Worm (Caenorhabditis elegans): ENCODE data around the gene F35H12.1.

The F35H12.1 gene

ce11 chrX:933504-933903 lies at the start of gene F35H12.1:
F35H12.1 (plus strand) TSS chrX:933804.
- TF ChIP-seq C34B4.2 (tag; optimal IDR thresholded peaks at IDR 0.05) (no peak), rnt-1 (tag; optimal IDR thresholded peaks at IDR 0.05) (no peak), unc-130 (tag; optimal IDR thresholded peaks at IDR 0.05) (no peak), nhr-90 (tag; optimal IDR thresholded peaks at IDR 0.05; ENCODE audit: poor library complexity) (no peak)

ce11 chrX:888294-888693 lies 45.3 kb upstream of the F35H12.1 start, which contains the start of gene mam-1:
mam-1 (minus strand) TSS chrX:888394.
- no peak for TF ChIP-seq nhr-11 (tag; optimal IDR thresholded peaks at IDR 0.05)
- no peak for TF ChIP-seq unc-86 (tag; optimal IDR thresholded peaks at IDR 0.05)
- TF ChIP-seq irx-1 (tag; optimal IDR thresholded peaks at IDR 0.05): no peak
- TF ChIP-seq aly-2 (tag; optimal IDR thresholded peaks at IDR 0.05): no peak
- TF ChIP-seq C34B4.2 (tag; optimal IDR thresholded peaks at IDR 0.05): no peak
- TF ChIP-seq sup-37 (GFP tag; optimal IDR thresholded peaks at IDR 0.05): no peak
- no peak for TF ChIP-seq lsy-2 (tag; optimal IDR thresholded peaks at IDR 0.05)
- TF ChIP-seq pqm-1 (tag; optimal IDR thresholded peaks at IDR 0.05): no peak
- no peak for TF ChIP-seq ztf-4 (tag; optimal IDR thresholded peaks at IDR 0.05)
- TF ChIP-seq fkh-10 (GFP tag; optimal IDR thresholded peaks at IDR 0.05): no peak
- TF ChIP-seq ceh-82 (tag; optimal IDR thresholded peaks at IDR 0.05): no peak
- no peak for TF ChIP-seq nhr-77 (tag; optimal IDR thresholded peaks at IDR 0.05)
- no peak for TF ChIP-seq ztf-11 (tag; optimal IDR thresholded peaks at IDR 0.05)
- no peak for TF ChIP-seq lin-39 (tag; optimal IDR thresholded peaks at IDR 0.05)
- TF ChIP-seq pag-3 (tag; optimal IDR thresholded peaks at IDR 0.05; ENCODE audit: borderline replicate concordance, insufficient read depth): no peak
- no peak for TF ChIP-seq ceh-63 (GFP tag; optimal IDR thresholded peaks at IDR 0.05)
- no peak for TF ChIP-seq unc-98 (GFP tag; IDR thresholded peaks at IDR 0.05)
- TF ChIP-seq egl-27 (tag; optimal IDR thresholded peaks at IDR 0.05): no peak
- no peak for TF ChIP-seq xbp-1 (tag; optimal IDR thresholded peaks at IDR 0.05)
- no peak for TF ChIP-seq ceh-88 (GFP tag; IDR thresholded peaks at IDR 0.05)

ce11 chrX:897948-898347 lies 35.7 kb upstream of the F35H12.1 start, which contains the start of gene mab-7:
mab-7 (minus strand) TSS chrX:898048.
- TF ChIP-seq ces-1 (GFP tag; optimal IDR thresholded peaks at IDR 0.05) (no peak), hlh-17 (GFP tag; optimal IDR thresholded peaks at IDR 0.05; ENCODE audit: borderline replicate concordance) (no peak)

- TF ChIP-seq nhr-28 (tag; optimal IDR thresholded peaks at IDR 0.05) (no peak), vab-15 (tag; optimal IDR thresholded peaks at IDR 0.05) (no peak), ceh-88 (GFP tag; IDR thresholded peaks at IDR 0.05) (no peak), ceh-82 (tag; optimal IDR thresholded peaks at IDR 0.05) (no peak), C16A3.4 (tag; optimal IDR thresholded peaks at IDR 0.05) (no peak), tlp-1 (tag; optimal IDR thresholded peaks at IDR 0.05) (no peak), Y116A8C.19 (tag; optimal IDR thresholded peaks at IDR 0.05; ENCODE audit: borderline replicate concordance) (no peak), nhr-76 (tag; optimal IDR thresholded peaks at IDR 0.05) (no peak)
Observed at ce11 chrX:902512-902911, 31.1 kb upstream of the F35H12.1 start, which contains the start of gene ZC13.10. ZC13.10 (minus strand) TSS chrX:902612.

ce11 chrX:910337-910736 lies 23.3 kb upstream of the F35H12.1 start:
- TF ChIP-seq mdl-1 (tag; optimal IDR thresholded peaks at IDR 0.05): no peak
- peak in 1 of 2 experiments; percentile 24 for TF ChIP-seq lsy-2 (tag; optimal IDR thresholded peaks at IDR 0.05)
- peak in 1 of 2 experiments; percentile 2 for TF ChIP-seq lin-35 (GFP tag; optimal IDR thresholded peaks at IDR 0.05)
- peak; percentile 6 for TF ChIP-seq fkh-10 (GFP tag; optimal IDR thresholded peaks at IDR 0.05)
- TF ChIP-seq jun-1 (tag; optimal IDR thresholded peaks at IDR 0.05): no peak
- peak; percentile 58 for TF ChIP-seq unc-86 (tag; optimal IDR thresholded peaks at IDR 0.05)
- peak; percentile 9 for TF ChIP-seq skn-1 (tag; optimal IDR thresholded peaks at IDR 0.05)
- no peak for TF ChIP-seq nhr-76 (tag; optimal IDR thresholded peaks at IDR 0.05)
- 0 out of 2 replicates have a peak, but pooled peaks have one; percentile 14 for TF ChIP-seq isw-1 (GFP tag; IDR thresholded peaks at IDR 0.05)
- no peak for TF ChIP-seq mep-1 (tag; optimal IDR thresholded peaks at IDR 0.05)
- TF ChIP-seq ztf-11 (tag; optimal IDR thresholded peaks at IDR 0.05): no peak
- no peak for TF ChIP-seq nhr-77 (tag; optimal IDR thresholded peaks at IDR 0.05)
- TF ChIP-seq lin-39 (tag; optimal IDR thresholded peaks at IDR 0.05): no peak
- TF ChIP-seq Y116A8C.19 (tag; optimal IDR thresholded peaks at IDR 0.05; ENCODE audit: borderline replicate concordance): no peak
- no peak for TF ChIP-seq aly-2 (tag; optimal IDR thresholded peaks at IDR 0.05)
- TF ChIP-seq fos-1 (tag; optimal IDR thresholded peaks at IDR 0.05): no peak
- TF ChIP-seq nhr-85 (tag): no peak
- peak; percentile 64 for TF ChIP-seq nhr-47 (tag; optimal IDR thresholded peaks at IDR 0.05)
- no peak for TF ChIP-seq elt-3 (tag; optimal IDR thresholded peaks at IDR 0.05)
- no peak for TF ChIP-seq rnt-1 (tag; optimal IDR thresholded peaks at IDR 0.05)
- TF ChIP-seq pax-3 (tag; optimal IDR thresholded peaks at IDR 0.05): peak; percentile 27
- no peak for TF ChIP-seq sptf-1 (tag; optimal IDR thresholded peaks at IDR 0.05)
- no peak for TF ChIP-seq nhr-90 (tag; optimal IDR thresholded peaks at IDR 0.05; ENCODE audit: poor library complexity)
- no peak for TF ChIP-seq alr-1 (tag; optimal IDR thresholded peaks at IDR 0.05; ENCODE audit: borderline replicate concordance)
- TF ChIP-seq unc-98 (GFP tag; IDR thresholded peaks at IDR 0.05): no peak

Data from whole organism, L1 larva.